Worm (Caenorhabditis elegans) whole organism, L1 larva: ENCODE data around the gene ZK355.3.

Experiments
- C16A3.4 ChIP-seq: fragments of 150-350 bp; optimal IDR thresholded peaks from 2 replicates; lab custom pipeline; 2014; ENCODE audit warnings: missing biosample characterization, missing genetic modification characterization
- F16B12.6 ChIP-seq: fragments of 150-350 bp; optimal IDR thresholded peaks from 2 replicates; lab custom pipeline; 2014; ENCODE audit warnings: missing biosample characterization, missing genetic modification characterization
- Y116A8C.19 ChIP-seq: sonication (generic microtip); optimal IDR thresholded peaks from 2 replicates; lab custom pipeline; 2016; ENCODE audit warnings: missing compliant biosample characterization, missing genetic modification characterization, borderline replicate concordance
- alr-1 ChIP-seq: fragments of 200-800 bp; sonication (Bioruptor generic); optimal IDR thresholded peaks from 2 replicates; lab custom pipeline; 2018; ENCODE audit warnings: borderline replicate concordance, mild to moderate bottlenecking, missing genetic modification characterization, missing compliant biosample characterization
- ama-1 ChIP-seq: fragments of 150-350 bp; optimal IDR thresholded peaks from 2 replicates; lab custom pipeline; 2014
- ceh-8 ChIP-seq: fragments of 200-800 bp; sonication (Bioruptor generic); optimal IDR thresholded peaks from 2 replicates; lab custom pipeline; 2018; ENCODE audit warnings: mild to moderate bottlenecking, missing genetic modification characterization, moderate library complexity, missing compliant biosample characterization
- ceh-82 ChIP-seq, 3 experiments: fragments of 150-350 bp in 1 of 3; sonication (generic microtip) in 2 of 3; optimal IDR thresholded peaks; 2 replicates each; lab custom pipeline; 2014 to 2017; ENCODE audit warnings: missing biosample characterization in 3 of 3, missing genetic modification characterization in 3 of 3
- ceh-88 ChIP-seq: fragments of 200-800 bp; sonication (Bioruptor generic); IDR thresholded peaks from 2 replicates; pipeline ENCODE4 v1.3.6; 2022; ENCODE audit warnings: missing genetic modification characterization, missing compliant biosample characterization
- ceh-90 ChIP-seq: sonication (generic microtip); optimal IDR thresholded peaks from 2 replicates; lab custom pipeline; 2016; ENCODE audit warnings: missing genetic modification characterization, missing compliant biosample characterization
- ces-1 ChIP-seq: fragments of 150-350 bp; optimal IDR thresholded peaks from 2 replicates; lab custom pipeline; 2014; ENCODE audit warnings: missing biosample characterization, missing genetic modification reagents, missing genetic modification characterization
- dpl-1 ChIP-seq, 3 experiments: fragments of 150-350 bp in 2 of 3; sonication (generic microtip) in 1 of 3; optimal IDR thresholded peaks; 2 replicates each; lab custom pipeline; 2014 to 2017; ENCODE audit warnings: missing biosample characterization in 3 of 3, missing genetic modification characterization in 3 of 3, missing genetic modification reagents in 3 of 3
- dsc-1 ChIP-seq: sonication (generic microtip); optimal IDR thresholded peaks from 2 replicates; lab custom pipeline; 2016; ENCODE audit warnings: mild to moderate bottlenecking, missing genetic modification characterization, missing compliant biosample characterization
- efl-3 ChIP-seq: fragments of 200-800 bp; sonication (Bioruptor generic); optimal IDR thresholded peaks from 2 replicates; lab custom pipeline; 2018; ENCODE audit warnings: mild to moderate bottlenecking, missing genetic modification characterization, missing compliant biosample characterization
- egl-27 ChIP-seq, 2 experiments: fragments of 150-350 bp in 1 of 2; sonication (generic microtip); optimal IDR thresholded peaks; 3 replicates each; lab custom pipeline; 2017 to 2018; ENCODE audit warnings: missing biosample characterization in 2 of 2, missing genetic modification characterization in 2 of 2, missing genetic modification reagents in 2 of 2
- elt-2 ChIP-seq: sonication (generic microtip); optimal IDR thresholded peaks from 2 replicates; lab custom pipeline; 2016; ENCODE audit warnings: missing genetic modification characterization, mild to moderate bottlenecking, inconsistent platforms, missing compliant biosample characterization, missing genetic modification reagents
- fkh-10 ChIP-seq: sonication (generic microtip); optimal IDR thresholded peaks from 2 replicates; lab custom pipeline; 2017; ENCODE audit warnings: missing biosample characterization, missing genetic modification reagents, missing genetic modification characterization
- fkh-8 ChIP-seq: sonication (generic microtip); optimal IDR thresholded peaks from 2 replicates; lab custom pipeline; 2016; ENCODE audit warnings: mild to moderate bottlenecking, missing genetic modification characterization, missing compliant biosample characterization
- fos-1 ChIP-seq: fragments of 150-350 bp; optimal IDR thresholded peaks from 2 replicates; lab custom pipeline; 2014; ENCODE audit warnings: missing biosample characterization, missing genetic modification characterization
- hpl-2 ChIP-seq: fragments of 150-350 bp; optimal IDR thresholded peaks from 2 replicates; lab custom pipeline; 2014; ENCODE audit warnings: missing biosample characterization, missing genetic modification reagents, missing genetic modification characterization
- irx-1 ChIP-seq: sonication (generic microtip); optimal IDR thresholded peaks from 2 replicates; lab custom pipeline; 2016; ENCODE audit warnings: missing genetic modification characterization, missing compliant biosample characterization
- isw-1 ChIP-seq: fragments of 200-800 bp; sonication (Bioruptor generic); IDR thresholded peaks from 2 replicates; pipeline ENCODE4 v1.3.6; 2022; ENCODE audit warnings: missing genetic modification characterization, missing compliant biosample characterization
- lin-39 ChIP-seq: fragments of 150-350 bp; optimal IDR thresholded peaks from 2 replicates; lab custom pipeline; 2014; ENCODE audit warnings: missing biosample characterization, missing genetic modification reagents, missing genetic modification characterization
- mab-9 ChIP-seq: fragments of 200-800 bp; sonication (Bioruptor generic); IDR thresholded peaks from 2 replicates; pipeline ENCODE4 v1.3.6; 2022; ENCODE audit warnings: missing genetic modification reagents, missing genetic modification characterization, missing compliant biosample characterization
- mdl-1 ChIP-seq, 2 experiments: fragments of 150-350 bp; optimal IDR thresholded peaks; 2 replicates each; lab custom pipeline; 2014 to 2017; ENCODE audit warnings: missing biosample characterization in 2 of 2, missing genetic modification characterization in 2 of 2, inconsistent platforms in 1 of 2
- mef-2 ChIP-seq: fragments of 150-350 bp; optimal IDR thresholded peaks from 2 replicates; lab custom pipeline; 2014; ENCODE audit warnings: missing biosample characterization, missing genetic modification characterization
- mep-1 ChIP-seq: fragments of 150-350 bp; optimal IDR thresholded peaks from 2 replicates; lab custom pipeline; 2014; ENCODE audit warnings: missing biosample characterization, missing genetic modification characterization
- nhr-19 ChIP-seq: fragments of 200-800 bp; sonication (Bioruptor generic); conservative IDR thresholded peaks from 2 replicates; pipeline ENCODE4 v1.3.6; 2022; ENCODE audit warnings: missing genetic modification characterization, missing compliant biosample characterization
- nhr-47 ChIP-seq: sonication (generic microtip); optimal IDR thresholded peaks from 2 replicates; lab custom pipeline; 2016; ENCODE audit warnings: mild to moderate bottlenecking, missing genetic modification characterization, moderate library complexity, missing compliant biosample characterization
- nhr-71 ChIP-seq: sonication (generic microtip); optimal IDR thresholded peaks from 2 replicates; lab custom pipeline; 2016; ENCODE audit warnings: mild to moderate bottlenecking, missing genetic modification characterization, moderate library complexity, missing compliant biosample characterization
- nhr-77 ChIP-seq: fragments of 150-350 bp; optimal IDR thresholded peaks from 2 replicates; lab custom pipeline; 2014; ENCODE audit warnings: missing biosample characterization, missing genetic modification characterization
- nhr-84 ChIP-seq: sonication (generic microtip); optimal IDR thresholded peaks from 2 replicates; lab custom pipeline; 2017; ENCODE audit warnings: missing biosample characterization, missing genetic modification characterization
- pax-3 ChIP-seq: fragments of 200-800 bp; sonication (Bioruptor generic); optimal IDR thresholded peaks from 2 replicates; lab custom pipeline; 2018; ENCODE audit warnings: mild to moderate bottlenecking, missing genetic modification characterization, moderate library complexity, missing compliant biosample characterization
- pqm-1 ChIP-seq: sonication (generic microtip); optimal IDR thresholded peaks from 3 replicates; lab custom pipeline; 2017; ENCODE audit warnings: missing biosample characterization, missing genetic modification characterization
- skn-1 ChIP-seq: fragments of 150-350 bp; optimal IDR thresholded peaks from 2 replicates; lab custom pipeline; 2014; ENCODE audit warnings: missing biosample characterization, missing genetic modification characterization
- snpc-4 ChIP-seq: fragments of 150-350 bp; optimal IDR thresholded peaks from 2 replicates; lab custom pipeline; 2014; ENCODE audit warnings: missing biosample characterization, missing genetic modification characterization
- sox-4 ChIP-seq: sonication (generic microtip); optimal IDR thresholded peaks from 2 replicates; lab custom pipeline; 2016; ENCODE audit warnings: missing genetic modification characterization, missing compliant biosample characterization
- swsn-7 ChIP-seq: sonication (generic microtip); optimal IDR thresholded peaks from 2 replicates; lab custom pipeline; 2016; ENCODE audit warnings: missing genetic modification characterization, missing compliant biosample characterization
- tbx-2 ChIP-seq: sonication (generic microtip); optimal IDR thresholded peaks from 2 replicates; lab custom pipeline; 2016; ENCODE audit warnings: missing genetic modification characterization, missing compliant biosample characterization
- tlp-1 ChIP-seq: fragments of 150-350 bp; optimal IDR thresholded peaks from 2 replicates; lab custom pipeline; 2014; ENCODE audit warnings: missing biosample characterization, missing genetic modification characterization
- unc-130 ChIP-seq: fragments of 150-350 bp; optimal IDR thresholded peaks from 2 replicates; lab custom pipeline; 2017; ENCODE audit warnings: missing biosample characterization, missing genetic modification characterization, inconsistent platforms
- unc-30 ChIP-seq: sonication (generic microtip); optimal IDR thresholded peaks from 2 replicates; lab custom pipeline; 2017; ENCODE audit warnings: missing biosample characterization, missing genetic modification characterization
- unc-86 ChIP-seq: sonication (generic microtip); optimal IDR thresholded peaks from 2 replicates; lab custom pipeline; 2016; ENCODE audit warnings: missing genetic modification characterization, missing compliant biosample characterization
- vab-15 ChIP-seq: sonication (generic microtip); optimal IDR thresholded peaks from 2 replicates; lab custom pipeline; 2017; ENCODE audit warnings: missing genotype, mild to moderate bottlenecking, missing genetic modification characterization, missing compliant biosample characterization
- xbp-1 ChIP-seq: sonication (generic microtip); optimal IDR thresholded peaks from 2 replicates; lab custom pipeline; 2016; ENCODE audit warnings: missing genetic modification characterization, missing compliant biosample characterization
- zag-1 ChIP-seq: fragments of 150-350 bp; optimal IDR thresholded peaks from 2 replicates; lab custom pipeline; 2014; ENCODE audit warnings: missing biosample characterization, missing genetic modification characterization
- ztf-4 ChIP-seq: fragments of 150-350 bp; optimal IDR thresholded peaks from 2 replicates; lab custom pipeline; 2014; ENCODE audit warnings: missing biosample characterization, missing genetic modification characterization

The ZK355.3 gene

DNA sequence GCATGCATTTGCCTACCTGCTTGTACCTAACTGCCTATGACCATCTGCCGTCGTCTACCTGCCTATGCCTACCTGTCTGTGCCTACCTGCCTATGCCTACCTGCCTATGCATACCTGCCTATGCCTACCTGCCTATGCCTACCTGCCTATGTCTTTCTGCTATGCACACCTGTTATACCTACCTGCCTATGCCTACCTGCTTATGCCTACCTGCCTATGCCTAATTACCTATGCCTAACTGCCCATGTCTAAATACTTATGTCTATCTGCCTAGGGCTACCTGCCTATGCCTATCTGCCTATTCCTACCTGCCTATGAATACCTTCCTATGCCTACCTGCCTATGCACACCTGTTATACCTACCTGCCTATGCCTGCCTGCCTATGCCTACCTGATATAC, 38.9 kb upstream of the ZK355.3 start:
- TF ChIP-seq snpc-4 (tag; lab: Kevin White, UChicago) (no peak), alr-1 (tag; lab: Kevin White, UChicago) (no peak), ces-1 (no peak), ama-1 (lab: Kevin White, UChicago) (no peak), nhr-77 (no peak), ceh-8 (GFP tag; lab: Kevin White, UChicago) (no peak), fkh-8 (tag; lab: Kevin White, UChicago) (no peak), C16A3.4 (tag; lab: Kevin White, UChicago) (no peak), isw-1 (no peak), dpl-1 (GFP tag; optimal IDR thresholded peaks at IDR 0.05; lab: Kevin White, UChicago) (no peak), dsc-1 (no peak), xbp-1 (no peak), unc-86 (tag; lab: Kevin White, UChicago) (no peak), pqm-1 (tag; lab: Kevin White, UChicago) (no peak), nhr-71 (no peak), ceh-90 (tag; lab: Kevin White, UChicago) (no peak), zag-1 (tag; lab: Kevin White, UChicago) (no peak), ceh-88 (GFP tag; lab: Robert Waterston, UW) (no peak), tlp-1 (tag; lab: Kevin White, UChicago) (no peak), ceh-82 (tag; optimal IDR thresholded peaks at IDR 0.05; lab: Kevin White, UChicago) (no peak)

DNA sequence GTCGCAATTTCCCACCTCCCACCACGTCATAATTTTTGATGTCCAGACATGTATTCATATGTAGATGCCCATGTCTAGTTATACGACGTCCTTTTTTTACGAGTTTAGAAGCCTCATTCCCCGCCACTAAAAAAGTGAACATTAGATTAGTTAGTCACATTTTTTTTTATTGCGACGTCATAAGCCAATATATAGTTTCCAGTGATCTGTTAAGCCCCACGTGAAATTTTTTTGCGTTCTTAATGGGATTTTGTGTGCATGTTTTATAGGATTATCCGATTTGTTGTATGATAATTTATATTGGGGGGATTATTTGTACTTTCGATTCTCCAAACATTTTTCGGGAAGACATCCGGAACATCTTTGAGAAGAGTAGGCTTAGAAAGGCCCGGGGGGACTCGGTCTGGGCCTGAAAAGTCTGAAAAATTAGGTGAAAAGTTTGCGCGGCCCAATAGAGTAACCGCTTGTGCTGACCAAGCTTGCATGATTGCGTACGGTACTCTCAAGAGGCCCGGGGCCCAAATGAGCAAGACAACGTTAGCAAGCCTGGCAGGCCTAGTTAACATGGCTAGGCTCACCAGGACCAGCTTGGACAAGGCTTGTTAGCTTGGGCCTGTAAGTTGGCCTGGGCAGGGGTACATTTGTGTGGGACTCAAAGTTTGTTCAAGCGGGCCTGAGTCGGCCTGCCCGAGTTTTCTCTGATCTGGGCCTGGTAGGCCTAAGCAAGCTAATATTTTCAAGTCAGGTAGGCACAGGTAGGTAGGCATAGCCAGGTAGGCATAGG, 38.0 kb upstream of the ZK355.3 start:
- peak; percentile 23 for TF ChIP-seq nhr-47 (tag; lab: Kevin White, UChicago)
- peak; percentile 22 for TF ChIP-seq fkh-8 (tag; lab: Kevin White, UChicago)
- peak; percentile 95 for TF ChIP-seq dsc-1
- TF ChIP-seq snpc-4 (tag; lab: Kevin White, UChicago): no peak

DNA sequence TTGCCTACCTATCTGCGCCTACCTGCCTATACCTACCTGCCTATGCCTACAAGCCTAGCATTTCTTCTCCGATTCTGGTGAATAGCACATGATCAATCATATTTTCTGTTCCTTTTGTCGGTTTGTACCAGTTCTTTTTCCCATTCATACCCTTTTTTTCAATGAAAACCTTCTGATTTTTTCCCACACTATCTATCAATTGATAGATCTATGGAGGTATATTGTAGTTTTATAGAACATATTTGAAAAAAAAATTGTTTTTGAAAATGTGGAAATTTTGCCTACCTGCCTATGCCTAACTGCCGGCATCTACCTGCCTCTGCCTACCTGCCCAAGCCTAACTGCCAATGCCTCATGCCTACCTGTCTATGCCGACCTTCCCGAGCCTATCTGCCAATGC, 36.2 kb upstream of the ZK355.3 start:
- TF ChIP-seq elt-2 (tag; lab: Kevin White, UChicago): no peak
- TF ChIP-seq fkh-10: no peak
- TF ChIP-seq pax-3 (tag; lab: Kevin White, UChicago): no peak
- TF ChIP-seq mab-9: no peak
- no peak for TF ChIP-seq ztf-4
- no peak for TF ChIP-seq unc-30 (tag; lab: Kevin White, UChicago)
- TF ChIP-seq, all 84 proteins: peak for 0

DNA sequence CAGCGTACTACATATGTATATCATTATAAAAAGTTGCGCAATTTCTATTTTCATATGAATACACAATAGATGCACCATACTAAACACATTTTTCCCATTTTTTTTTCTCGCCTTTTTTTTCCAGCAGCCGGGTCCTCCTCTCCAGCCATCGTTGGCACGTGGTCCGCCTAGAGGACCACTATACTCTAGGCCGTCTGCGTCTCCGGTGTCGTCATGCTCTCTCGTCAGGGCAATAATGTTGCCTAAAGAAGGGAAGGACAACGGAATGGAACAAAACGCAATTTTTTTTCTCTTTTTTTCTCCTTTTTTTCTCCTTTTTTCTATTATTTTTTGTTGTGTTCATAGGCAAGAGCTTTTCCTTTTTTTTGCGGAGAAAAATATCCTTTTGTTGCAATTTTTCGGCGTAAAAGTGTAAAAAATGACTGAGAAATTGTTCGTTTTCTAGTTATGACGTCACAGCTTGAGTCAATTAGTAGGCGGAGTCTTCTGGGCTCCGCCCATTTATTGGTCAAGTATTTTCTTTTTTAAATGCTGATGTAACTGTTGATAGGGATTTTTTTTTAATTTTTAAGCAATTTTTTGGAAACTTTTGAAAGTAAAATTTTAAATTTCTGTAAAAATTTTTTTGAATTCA, 35.2 kb upstream of the ZK355.3 start:
- TF ChIP-seq vab-15: no peak
- TF ChIP-seq lin-39: no peak
- peak; percentile 53 for TF ChIP-seq swsn-7 (tag; lab: Kevin White, UChicago)
- no peak for TF ChIP-seq nhr-71
- TF ChIP-seq irx-1: no peak
- TF ChIP-seq ces-1: peak; percentile 6
- TF ChIP-seq skn-1 (tag; lab: Kevin White, UChicago): no peak
- TF ChIP-seq F16B12.6 (tag; lab: Kevin White, UChicago): no peak
- TF ChIP-seq fkh-8 (tag; lab: Kevin White, UChicago): peak; percentile 29
- no peak for TF ChIP-seq mef-2 (tag; lab: Kevin White, UChicago)
- no peak for TF ChIP-seq hpl-2 (GFP tag; lab: Kevin White, UChicago)
- TF ChIP-seq nhr-19 (GFP tag; lab: Robert Waterston, UW): no peak
- TF ChIP-seq fos-1 (tag; lab: Kevin White, UChicago): no peak
- no peak for TF ChIP-seq pax-3 (tag; lab: Kevin White, UChicago)
- no peak for TF ChIP-seq ztf-4
- no peak for TF ChIP-seq egl-27 (tag; optimal IDR thresholded peaks at IDR 0.05; lab: Kevin White, UChicago)
- peak; percentile 69 for TF ChIP-seq unc-86 (tag; lab: Kevin White, UChicago)
- no peak for TF ChIP-seq unc-130
- no peak for TF ChIP-seq sox-4 (tag; lab: Kevin White, UChicago)
- TF ChIP-seq nhr-84 (tag; lab: Kevin White, UChicago): no peak
- no peak for TF ChIP-seq efl-3 (GFP tag; lab: Kevin White, UChicago)
- no peak for TF ChIP-seq Y116A8C.19 (tag; lab: Kevin White, UChicago)
- TF ChIP-seq mep-1 (tag; lab: Kevin White, UChicago): no peak
- TF ChIP-seq tbx-2 (tag; lab: Kevin White, UChicago): peak; percentile 38
- TF ChIP-seq unc-30 (tag; lab: Kevin White, UChicago): no peak
- TF ChIP-seq mab-9: 0 out of 2 replicates have a peak, but pooled peaks have one; percentile 32
- peak; percentile 51 to 63 for TF ChIP-seq mdl-1 (tag; optimal IDR thresholded peaks at IDR 0.05; lab: Kevin White, UChicago)
